Fruit fly (Drosophila melanogaster) whole organism, prepupa: ENCODE results near the gene CG9512.

Experiments used
- CG11902 ChIP-seq: fragments of 200-800 bp; sonication (Bioruptor generic); optimal IDR thresholded peaks from 3 replicates; lab custom pipeline; 2016; ENCODE audit warnings: missing biosample characterization, missing genetic modification characterization
- CG7368 ChIP-seq: fragments of 200-800 bp; sonication (Bioruptor generic); optimal IDR thresholded peaks from 3 replicates; lab custom pipeline; 2016; ENCODE audit warnings: missing biosample characterization, missing genetic modification characterization
- Eip78C ChIP-seq: fragments of 200-800 bp; sonication (Bioruptor generic); peaks from one replicate; lab custom pipeline; 2016; ENCODE audit warnings: missing biosample characterization, missing genetic modification characterization
- Eip93F ChIP-seq: fragments of 200-800 bp; sonication (Bioruptor generic); optimal IDR thresholded peaks from 2 replicates; lab custom pipeline; 2016; ENCODE audit warnings: missing biosample characterization, mild to moderate bottlenecking, missing genetic modification characterization
- acj6 ChIP-seq: fragments of 200-800 bp; sonication (Bioruptor generic); optimal IDR thresholded peaks from 3 replicates; lab custom pipeline; 2016; ENCODE audit warnings: missing biosample characterization, missing genetic modification characterization
- salr ChIP-seq, 2 experiments: fragments of 200-800 bp; sonication (Bioruptor generic); optimal IDR thresholded peaks; 3 replicates each; lab custom pipeline; 2016 to 2018; ENCODE audit warnings: missing biosample characterization in 2 of 2, missing genetic modification characterization in 2 of 2, mild to moderate bottlenecking in 1 of 2

DNA sequence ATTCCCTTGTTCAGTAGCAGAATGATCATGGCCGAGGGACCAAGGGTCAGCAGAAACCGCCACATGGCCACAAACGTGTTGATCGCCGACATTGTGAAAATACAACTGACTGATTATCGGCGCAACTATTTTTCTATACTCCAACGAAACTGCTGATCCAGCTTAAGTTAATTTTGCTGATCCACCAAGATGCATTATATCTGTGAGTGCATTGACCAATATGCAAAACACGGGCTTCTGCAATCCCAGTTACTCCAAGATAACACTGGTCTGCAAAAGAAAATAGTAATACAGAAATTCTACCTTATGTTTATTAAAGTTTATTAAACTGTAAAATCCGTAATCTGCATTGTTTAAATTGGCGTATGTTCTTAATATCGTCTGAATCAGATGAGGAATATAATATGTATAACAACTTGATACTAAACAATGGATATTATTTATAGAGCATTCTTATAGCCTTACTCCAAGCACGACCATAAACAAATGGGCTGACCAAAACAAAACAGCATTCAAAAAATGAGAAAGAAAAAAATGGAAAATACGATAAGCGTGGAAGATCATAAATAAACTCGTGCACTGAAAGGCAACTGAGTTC is 8.5 kb upstream of the CG9512 start, which contains the start of gene CG12398:
- TF ChIP-seq Eip93F (GFP tag; lab: Kevin White, UChicago) (no peak), acj6 (GFP tag; lab: Kevin White, UChicago) (no peak), CG11902 (GFP tag; lab: Kevin White, UChicago) (no peak), salr (GFP tag; optimal IDR thresholded peaks at IDR 0.05; lab: Kevin White, UChicago) (no peak), CG7368 (GFP tag; lab: Kevin White, UChicago) (no peak), Eip78C (GFP tag; lab: Kevin White, UChicago) (no peak)
